Worm (Caenorhabditis elegans): Measurements from ENCODE around the gene fbxa-77.

The fbxa-77 gene

DNA sequence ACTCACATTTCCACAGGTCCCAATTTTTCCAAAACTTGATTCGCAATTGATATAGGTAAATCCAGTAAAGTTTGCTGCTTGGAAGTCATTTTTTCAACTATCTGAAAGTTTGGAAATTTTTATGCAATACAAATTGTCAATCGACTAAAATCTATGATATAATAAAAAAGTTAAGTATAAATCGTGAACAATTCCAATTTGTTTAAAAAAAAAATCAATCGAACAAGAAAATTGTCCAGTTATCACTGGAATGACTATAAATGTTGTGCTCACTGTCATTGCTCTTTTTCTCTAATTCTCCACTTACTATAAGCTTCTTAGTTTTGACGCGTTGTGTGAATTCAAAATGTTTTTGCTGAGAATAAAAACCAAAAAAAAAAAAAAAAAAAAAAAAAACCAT, 19.9 kb downstream of the fbxa-77 start, which contains the start of gene fbxa-32:
Gene fbxa-32, minus strand, starts transcription at position 101 of the 400 bp plus-strand sequence.
- TF ChIP-seq elt-3 (tag; optimal IDR thresholded peaks at IDR 0.05): no peak
- TF ChIP-seq nhr-21 (tag; optimal IDR thresholded peaks at IDR 0.05): no peak
- TF ChIP-seq Y55F3AM.14 (GFP tag; optimal IDR thresholded peaks at IDR 0.05): no peak
- no peak for TF ChIP-seq nhr-6 (tag; optimal IDR thresholded peaks at IDR 0.05)
- TF ChIP-seq lin-39 (tag; optimal IDR thresholded peaks at IDR 0.05): no peak
- no peak for TF ChIP-seq nhr-12 (tag; optimal IDR thresholded peaks at IDR 0.05)
- no peak for TF ChIP-seq gmeb-1 (tag; optimal IDR thresholded peaks at IDR 0.05)
- TF ChIP-seq nhr-129 (tag; optimal IDR thresholded peaks at IDR 0.05): no peak
- no peak for TF ChIP-seq nhr-11 (tag; optimal IDR thresholded peaks at IDR 0.05)
- TF ChIP-seq dmd-4 (tag; optimal IDR thresholded peaks at IDR 0.05): no peak

- no peak for TF ChIP-seq sma-9 (GFP tag; optimal IDR thresholded peaks at IDR 0.05)
- TF ChIP-seq sma-9 (tag; optimal IDR thresholded peaks at IDR 0.05): no peak
- TF ChIP-seq ztf-4 (tag; optimal IDR thresholded peaks at IDR 0.05): no peak
- TF ChIP-seq nhr-25 (tag; optimal IDR thresholded peaks at IDR 0.05): no peak
- TF ChIP-seq nhr-11 (tag; optimal IDR thresholded peaks at IDR 0.05): no peak
- TF ChIP-seq crh-2 (tag; optimal IDR thresholded peaks at IDR 0.05): peak; percentile 5
- TF ChIP-seq aly-2 (tag; optimal IDR thresholded peaks at IDR 0.05): no peak
- TF ChIP-seq fos-1 (tag; optimal IDR thresholded peaks at IDR 0.05): peak; percentile 75
Observed at ce11 chrIII:1271378-1271926, 22.2 kb downstream of the fbxa-77 start, which contains the start of gene fbxa-31. Gene fbxa-31, minus strand, starts transcription at chrIII:1271428.

- TF ChIP-seq fos-1 (tag; optimal IDR thresholded peaks at IDR 0.05): peak; percentile 23
- no peak for TF ChIP-seq F13H6.1 (tag; optimal IDR thresholded peaks at IDR 0.05)
Observed at ce11 chrIII:1273655-1274328, 24.5 kb downstream of the fbxa-77 start, which contains the start of gene fbxa-29. Gene fbxa-29, minus strand, starts transcription at chrIII:1273705.

ce11 chrIII:1275513-1275912, 26.2 kb downstream of the fbxa-77 start, which contains the start of gene fbxa-30:
Gene fbxa-30, minus strand, starts transcription at chrIII:1275613.
- TF ChIP-seq ztf-4 (tag; optimal IDR thresholded peaks at IDR 0.05): no peak
- TF ChIP-seq aly-2 (tag; optimal IDR thresholded peaks at IDR 0.05): no peak
- no peak for TF ChIP-seq nhr-77 (tag; optimal IDR thresholded peaks at IDR 0.05)
- TF ChIP-seq nhr-237 (tag; optimal IDR thresholded peaks at IDR 0.05): no peak
- no peak for TF ChIP-seq nhr-21 (tag; optimal IDR thresholded peaks at IDR 0.05)
- no peak for TF ChIP-seq sma-3 (GFP tag; optimal IDR thresholded peaks at IDR 0.05)
- TF ChIP-seq F13H6.1 (tag; optimal IDR thresholded peaks at IDR 0.05): no peak
- TF ChIP-seq lin-39 (tag; optimal IDR thresholded peaks at IDR 0.05): no peak

DNA sequence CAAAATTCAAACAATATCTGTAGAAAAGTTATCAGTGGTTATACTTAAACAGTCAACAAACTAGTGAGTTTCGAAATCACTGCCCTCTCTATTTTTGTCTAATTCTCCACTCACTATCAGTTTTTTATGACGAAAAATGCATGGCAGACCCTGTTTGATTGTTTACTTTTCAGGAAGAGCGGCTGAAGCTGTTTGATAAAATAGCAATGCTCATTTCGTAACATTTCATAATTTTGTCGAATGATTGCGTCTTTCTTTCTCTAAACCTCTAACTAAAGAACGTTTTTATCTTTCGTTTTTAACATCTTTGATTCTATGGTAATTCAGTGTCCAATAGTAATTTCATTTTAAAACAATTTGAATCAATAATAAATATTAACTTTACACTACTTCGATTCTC, 29.9 kb downstream of the fbxa-77 start:
- TF ChIP-seq snpc-4 (tag; optimal IDR thresholded peaks at IDR 0.05) (no peak), Y55F3AM.14 (GFP tag; optimal IDR thresholded peaks at IDR 0.05) (no peak), F13H6.1 (tag; optimal IDR thresholded peaks at IDR 0.05) (peak; percentile 70), unc-39 (tag; optimal IDR thresholded peaks at IDR 0.05) (no peak), ceh-82 (tag; optimal IDR thresholded peaks at IDR 0.05) (no peak), blmp-1 (tag; optimal IDR thresholded peaks at IDR 0.05; ENCODE audit: insufficient read depth) (no peak), crh-2 (tag; optimal IDR thresholded peaks at IDR 0.05) (peak; percentile 60), nhr-77 (tag; optimal IDR thresholded peaks at IDR 0.05) (no peak), sma-3 (GFP tag; optimal IDR thresholded peaks at IDR 0.05) (peak; percentile 50), mab-5 (tag; optimal IDR thresholded peaks at IDR 0.05) (no peak), nhr-12 (tag; optimal IDR thresholded peaks at IDR 0.05) (no peak), fos-1 (tag; optimal IDR thresholded peaks at IDR 0.05) (peak; percentile 97), sma-9 (GFP tag; optimal IDR thresholded peaks at IDR 0.05) (peak; percentile 10), sma-9 (tag; optimal IDR thresholded peaks at IDR 0.05) (no peak), nhr-129 (tag; optimal IDR thresholded peaks at IDR 0.05) (peak; percentile 95), lsy-2 (tag; optimal IDR thresholded peaks at IDR 0.05) (peak in 1 of 2 experiments; percentile 18), dmd-4 (tag; optimal IDR thresholded peaks at IDR 0.05) (no peak), egl-27 (tag; optimal IDR thresholded peaks at IDR 0.05) (no peak), nhr-10 (tag; optimal IDR thresholded peaks at IDR 0.05) (no peak), lin-11 (tag; optimal IDR thresholded peaks at IDR 0.05) (no peak), R02D3.7 (tag; optimal IDR thresholded peaks at IDR 0.05) (no peak), unc-55 (GFP tag; optimal IDR thresholded peaks at IDR 0.05) (no peak), ama-1 (optimal IDR thresholded peaks at IDR 0.05) (no peak), ceh-16 (tag; optimal IDR thresholded peaks at IDR 0.05) (no peak), unc-62 (GFP tag; optimal IDR thresholded peaks at IDR 0.05) (no peak), nhr-237 (tag; optimal IDR thresholded peaks at IDR 0.05) (no peak), sem-4 (tag; optimal IDR thresholded peaks at IDR 0.05) (no peak), gmeb-1 (tag; optimal IDR thresholded peaks at IDR 0.05) (peak; percentile 54), ztf-4 (tag; optimal IDR thresholded peaks at IDR 0.05) (no peak), peb-1 (tag; optimal IDR thresholded peaks at IDR 0.05) (no peak), skn-1 (tag; optimal IDR thresholded peaks at IDR 0.05) (peak; percentile 82)
